Worm (Caenorhabditis elegans): Measurements from ENCODE around the gene tomm-70.

tomm-70 gene

ce11 chrIII:8794793-8795192 is 40.2 kb upstream of the tomm-70 start:
- TF ChIP-seq zip-8 (tag; optimal IDR thresholded peaks at IDR 0.05) (no peak), sem-2 (GFP tag; optimal IDR thresholded peaks at IDR 0.05) (no peak), elt-1 (tag; optimal IDR thresholded peaks at IDR 0.05; ENCODE audit: borderline replicate concordance, insufficient read depth) (no peak), ham-2 (GFP tag; optimal IDR thresholded peaks at IDR 0.05) (peak; percentile 48), ceh-43 (GFP tag; optimal IDR thresholded peaks at IDR 0.05) (no peak), mab-5 (tag; optimal IDR thresholded peaks at IDR 0.05) (no peak), mls-2 (tag; optimal IDR thresholded peaks at IDR 0.05) (no peak), ces-1 (GFP tag; optimal IDR thresholded peaks at IDR 0.05) (no peak), M03D4.4 (tag; optimal IDR thresholded peaks at IDR 0.05) (no peak), hlh-1 (tag; optimal IDR thresholded peaks at IDR 0.05) (no peak), unc-39 (tag; optimal IDR thresholded peaks at IDR 0.05) (no peak), unc-120 (tag; optimal IDR thresholded peaks at IDR 0.05; ENCODE audit: poor library complexity, severe bottlenecking) (no peak), lin-13 (tag; optimal IDR thresholded peaks at IDR 0.05) (peak; percentile 11), flh-1 (GFP tag; optimal IDR thresholded peaks at IDR 0.05) (peak; percentile 19), pha-4 (tag; optimal IDR thresholded peaks at IDR 0.05) (peak; percentile 90), unc-62 (GFP tag; optimal IDR thresholded peaks at IDR 0.05) (no peak), nhr-12 (tag; optimal IDR thresholded peaks at IDR 0.05) (no peak), nhr-28 (tag; optimal IDR thresholded peaks at IDR 0.05) (no peak), ceh-83 (GFP tag; optimal IDR thresholded peaks at IDR 0.05) (no peak), cnd-1 (tag; optimal IDR thresholded peaks at IDR 0.05) (no peak), bed-3 (GFP tag; optimal IDR thresholded peaks at IDR 0.05) (no peak), elt-3 (tag; optimal IDR thresholded peaks at IDR 0.05) (peak; percentile 2), lsy-2 (tag; optimal IDR thresholded peaks at IDR 0.05) (peak; percentile 73), lin-32 (GFP tag; optimal IDR thresholded peaks at IDR 0.05) (no peak), nhr-2 (tag; optimal IDR thresholded peaks at IDR 0.05) (no peak), ztf-11 (tag; optimal IDR thresholded peaks at IDR 0.05) (no peak), nhr-237 (tag; optimal IDR thresholded peaks at IDR 0.05) (peak; percentile 27), nhr-76 (tag; optimal IDR thresholded peaks at IDR 0.05) (no peak), snpc-4 (tag; optimal IDR thresholded peaks at IDR 0.05) (no peak), tbx-8 (GFP tag; optimal IDR thresholded peaks at IDR 0.05) (no peak), mep-1 (tag; optimal IDR thresholded peaks at IDR 0.05) (no peak), drap-1 (GFP tag; optimal IDR thresholded peaks at IDR 0.05) (peak; percentile 51), ceh-39 (tag; optimal IDR thresholded peaks at IDR 0.05) (no peak), sptf-1 (tag; optimal IDR thresholded peaks at IDR 0.05) (peak; percentile 7), blmp-1 (tag; optimal IDR thresholded peaks at IDR 0.05) (peak; percentile 28)

- TF ChIP-seq nhr-28 (tag; optimal IDR thresholded peaks at IDR 0.05) (no peak), snpc-4 (tag; optimal IDR thresholded peaks at IDR 0.05) (no peak), pha-4 (tag; optimal IDR thresholded peaks at IDR 0.05) (no peak), lsy-2 (tag; optimal IDR thresholded peaks at IDR 0.05) (no peak), mab-5 (tag; optimal IDR thresholded peaks at IDR 0.05) (no peak), nhr-2 (tag; optimal IDR thresholded peaks at IDR 0.05) (no peak), ces-1 (GFP tag; optimal IDR thresholded peaks at IDR 0.05) (no peak), bed-3 (GFP tag; optimal IDR thresholded peaks at IDR 0.05) (no peak)
Measured at ce11 chrIII:8792251-8792650, 37.7 kb upstream of the tomm-70 start, which contains the start of gene ztf-1. Gene ztf-1 (minus strand): TSS chrIII:8792351.

ce11 chrIII:8791235-8791634 is 36.7 kb upstream of the tomm-70 start, which contains the start of the genes zfp-1 and F54F2.14:
Gene zfp-1 (plus strand): TSS chrIII:8791535.
Gene F54F2.14 (plus strand): TSS chrIII:8791546.
- TF ChIP-seq sem-2 (GFP tag; optimal IDR thresholded peaks at IDR 0.05) (no peak), hlh-1 (tag; optimal IDR thresholded peaks at IDR 0.05) (no peak), tbx-8 (GFP tag; optimal IDR thresholded peaks at IDR 0.05) (no peak), lin-13 (tag; optimal IDR thresholded peaks at IDR 0.05) (no peak)

ce11 chrIII:8788690-8789089 is 34.1 kb upstream of the tomm-70 start:
- TF ChIP-seq zip-8 (tag; optimal IDR thresholded peaks at IDR 0.05) (no peak), snpc-4 (tag; optimal IDR thresholded peaks at IDR 0.05) (no peak), drap-1 (GFP tag; optimal IDR thresholded peaks at IDR 0.05) (no peak), lsy-2 (tag; optimal IDR thresholded peaks at IDR 0.05) (no peak), cnd-1 (tag; optimal IDR thresholded peaks at IDR 0.05) (no peak), ces-1 (GFP tag; optimal IDR thresholded peaks at IDR 0.05) (no peak), nhr-237 (tag; optimal IDR thresholded peaks at IDR 0.05) (no peak), hlh-1 (tag; optimal IDR thresholded peaks at IDR 0.05) (no peak), flh-1 (GFP tag; optimal IDR thresholded peaks at IDR 0.05) (no peak)

Data from whole organism, mixed stage, embryonic.